Fruit fly (Drosophila melanogaster) whole organism, pupa: ENCODE data around the gene STUB1.

ENCODE experiments used
- CG10348 ChIP-seq: fragments of 200-800 bp; sonication (Bioruptor generic); IDR thresholded peaks from 2 replicates; pipeline ENCODE4 v1.3.6; 2022; ENCODE audit warnings: missing biosample characterization, missing genetic modification characterization
- CG12605 ChIP-seq: fragments of 200-800 bp; sonication (Bioruptor generic); IDR thresholded peaks from 2 replicates; pipeline ENCODE4 v1.3.6; 2022; ENCODE audit warnings: missing biosample characterization, missing genetic modification characterization
- CG13204 ChIP-seq: fragments of 200-800 bp; sonication (Bioruptor generic); optimal IDR thresholded peaks from 2 replicates; lab custom pipeline; 2018; ENCODE audit warnings: missing biosample characterization, mild to moderate bottlenecking, missing genetic modification characterization, moderate library complexity
- CG14655 ChIP-seq: fragments of 200-800 bp; sonication (Bioruptor generic); optimal IDR thresholded peaks from 3 replicates; lab custom pipeline; 2017; ENCODE audit warnings: mild to moderate bottlenecking, missing biosample characterization, missing genetic modification reagents, missing genetic modification characterization
- CG15710 ChIP-seq: fragments of 200-800 bp; sonication (Bioruptor generic); optimal IDR thresholded peaks from 2 replicates; lab custom pipeline; 2018; ENCODE audit warnings: missing biosample characterization, mild to moderate bottlenecking, missing genetic modification characterization, moderate library complexity
- CG17806 ChIP-seq: fragments of 200-800 bp; sonication (Bioruptor generic); optimal IDR thresholded peaks from 2 replicates; lab custom pipeline; 2018; ENCODE audit warnings: missing biosample characterization, mild to moderate bottlenecking, missing genetic modification characterization, moderate library complexity
- CG32121 ChIP-seq: fragments of 200-800 bp; sonication (Bioruptor generic); IDR thresholded peaks from 2 replicates; pipeline ENCODE4 v1.3.6; 2022; ENCODE audit warnings: missing biosample characterization, missing genetic modification characterization
- CG34367 ChIP-seq: fragments of 200-800 bp; sonication (Bioruptor generic); optimal IDR thresholded peaks from 2 replicates; lab custom pipeline; 2018; ENCODE audit warnings: missing biosample characterization, mild to moderate bottlenecking, missing genetic modification characterization
- CG4496 ChIP-seq: fragments of 200-800 bp; sonication (Bioruptor generic); IDR thresholded peaks from 3 replicates; pipeline ENCODE4 v1.3.6; 2022; ENCODE audit warnings: missing biosample characterization, missing genetic modification characterization
- CG8159 ChIP-seq: fragments of 200-800 bp; sonication (Bioruptor generic); optimal IDR thresholded peaks from 3 replicates; lab custom pipeline; 2018; ENCODE audit warnings: missing biosample characterization, mild to moderate bottlenecking, missing genetic modification characterization, moderate library complexity
- CG8301 ChIP-seq: fragments of 200-800 bp; sonication (Bioruptor generic); optimal IDR thresholded peaks from 2 replicates; lab custom pipeline; 2018; ENCODE audit warnings: missing biosample characterization, mild to moderate bottlenecking, missing genetic modification characterization
- CG9948 ChIP-seq: fragments of 200-800 bp; sonication (Bioruptor generic); optimal IDR thresholded peaks from 2 replicates; lab custom pipeline; 2018; ENCODE audit warnings: missing biosample characterization, mild to moderate bottlenecking, missing genetic modification characterization, moderate library complexity
- D1 ChIP-seq: fragments of 200-800 bp; sonication (Bioruptor generic); optimal IDR thresholded peaks from 2 replicates; lab custom pipeline; 2018; ENCODE audit warnings: missing biosample characterization, mild to moderate bottlenecking, missing genetic modification characterization, moderate library complexity
- EcR ChIP-seq: fragments of 200-800 bp; sonication (Bioruptor generic); optimal IDR thresholded peaks from 3 replicates; lab custom pipeline; 2019; ENCODE audit warnings: missing biosample characterization, missing genetic modification characterization, mild to moderate bottlenecking, moderate library complexity, missing genetic modification reagents
- Ets98B ChIP-seq: fragments of 200-800 bp; sonication (Bioruptor generic); IDR thresholded peaks from 2 replicates; pipeline ENCODE4 v1.3.6; 2022; ENCODE audit warnings: missing biosample characterization, missing genetic modification characterization
- Pif1A ChIP-seq: fragments of 200-800 bp; sonication (Bioruptor generic); optimal IDR thresholded peaks from 3 replicates; lab custom pipeline; 2016; ENCODE audit warnings: missing biosample characterization, missing genetic modification characterization
- Pif1B ChIP-seq: fragments of 200-800 bp; sonication (Bioruptor generic); optimal IDR thresholded peaks from 3 replicates; lab custom pipeline; 2016; ENCODE audit warnings: missing biosample characterization, missing genetic modification characterization
- Snoo ChIP-seq: fragments of 200-800 bp; sonication (Bioruptor generic); optimal IDR thresholded peaks from 3 replicates; lab custom pipeline; 2017; ENCODE audit warnings: missing biosample characterization, mild to moderate bottlenecking, missing genetic modification characterization, inconsistent platforms
- fd96Ca ChIP-seq: fragments of 200-800 bp; sonication (Bioruptor generic); IDR thresholded peaks from 3 replicates; pipeline ENCODE4 v1.3.6; 2022; ENCODE audit warnings: missing biosample characterization, missing genetic modification characterization
- gl ChIP-seq: fragments of 200-800 bp; sonication (Bioruptor generic); optimal IDR thresholded peaks from 2 replicates; lab custom pipeline; 2018; ENCODE audit warnings: missing biosample characterization, mild to moderate bottlenecking, missing genetic modification characterization
- rn ChIP-seq: fragments of 200-800 bp; sonication (Bioruptor generic); IDR thresholded peaks from 2 replicates; pipeline ENCODE4 v1.3.6; 2022; ENCODE audit warnings: missing biosample characterization, missing genetic modification characterization

The STUB1 gene

dm6 chr2L:10468978-10469377, 31.6 kb downstream of the STUB1 start:
- TF ChIP-seq CG8301 (no peak), CG15710 (tag; lab: Kevin White, UChicago) (no peak), CG34367 (tag; lab: Kevin White, UChicago) (no peak), CG8159 (tag; lab: Kevin White, UChicago) (no peak), D1 (tag; lab: Kevin White, UChicago) (no peak)

- TF ChIP-seq CG34367 (tag; lab: Kevin White, UChicago) (no peak), CG32121 (GFP tag; lab: Robert Waterston, UW) (0 out of 2 replicates have a peak, but pooled peaks have one; percentile 11), Pif1A (no peak)
Observed at dm6 chr2L:10470211-10470610, 32.9 kb downstream of the STUB1 start.

- no peak for TF ChIP-seq CG8159 (tag; lab: Kevin White, UChicago)
- no peak for TF ChIP-seq Pif1A
- no peak for TF ChIP-seq CG12605 (GFP tag; lab: Robert Waterston, UW)
- TF ChIP-seq CG14655, result no peak
- TF ChIP-seq CG9948 (tag; lab: Kevin White, UChicago), result no peak
- TF ChIP-seq CG10348, result no peak
- no peak for TF ChIP-seq fd96Ca (GFP tag; lab: Robert Waterston, UW)
- TF ChIP-seq CG8301, result no peak
- no peak for TF ChIP-seq CG13204
- no peak for TF ChIP-seq D1 (tag; lab: Kevin White, UChicago)
- no peak for TF ChIP-seq Ets98B (GFP tag; lab: Robert Waterston, UW)
- TF ChIP-seq CG4496 (GFP tag; lab: Robert Waterston, UW), result no peak
- no peak for TF ChIP-seq CG15710 (tag; lab: Kevin White, UChicago)
- TF ChIP-seq Pif1B, result no peak
- no peak for TF ChIP-seq rn (GFP tag; lab: Robert Waterston, UW)
- TF ChIP-seq CG32121 (GFP tag; lab: Robert Waterston, UW), result no peak
- TF ChIP-seq, all 21 proteins: peak for 0
Observed at dm6 chr2L:10472257-10472656, 34.9 kb downstream of the STUB1 start.

dm6 chr2L:10474268-10474678, 36.9 kb downstream of the STUB1 start, which contains the start of gene RluA-1:
Gene RluA-1 (minus strand): TSS chr2L:10474349.
- no peak for TF ChIP-seq CG13204
- peak; percentile 92 for TF ChIP-seq gl (tag; lab: Kevin White, UChicago)
- TF ChIP-seq Pif1A, result peak; percentile 92
- peak; percentile 98 for TF ChIP-seq CG12605 (GFP tag; lab: Robert Waterston, UW)
- peak; percentile 97 for TF ChIP-seq CG15710 (tag; lab: Kevin White, UChicago)
- peak; percentile 99 for TF ChIP-seq CG32121 (GFP tag; lab: Robert Waterston, UW)
- TF ChIP-seq Snoo (tag; lab: Kevin White, UChicago), result peak; percentile 85
- TF ChIP-seq CG8159 (tag; lab: Kevin White, UChicago), result peak; percentile 98
- TF ChIP-seq CG17806 (tag; lab: Kevin White, UChicago), result peak; percentile 98
- TF ChIP-seq CG10348, result peak; percentile 86
- TF ChIP-seq fd96Ca (GFP tag; lab: Robert Waterston, UW), result peak; percentile 99
- peak; percentile 95 for TF ChIP-seq D1 (tag; lab: Kevin White, UChicago)
- TF ChIP-seq Ets98B (GFP tag; lab: Robert Waterston, UW), result peak; percentile 99
- peak; percentile 96 for TF ChIP-seq rn (GFP tag; lab: Robert Waterston, UW)
- TF ChIP-seq CG14655, result peak; percentile 99
- peak; percentile 98 for TF ChIP-seq CG9948 (tag; lab: Kevin White, UChicago)
- TF ChIP-seq CG8301, result peak; percentile 98
- TF ChIP-seq CG34367 (tag; lab: Kevin White, UChicago), result peak; percentile 96
- no peak for TF ChIP-seq EcR (GFP tag; lab: Kevin White, UChicago)
- TF ChIP-seq CG4496 (GFP tag; lab: Robert Waterston, UW), result peak; percentile 99
- TF ChIP-seq Pif1B, result peak; percentile 98

- TF ChIP-seq fd96Ca (GFP tag; lab: Robert Waterston, UW), result no peak
- TF ChIP-seq CG15710 (tag; lab: Kevin White, UChicago), result no peak
- TF ChIP-seq CG8159 (tag; lab: Kevin White, UChicago), result no peak
- TF ChIP-seq Pif1A, result no peak
- no peak for TF ChIP-seq CG17806 (tag; lab: Kevin White, UChicago)
- TF ChIP-seq CG34367 (tag; lab: Kevin White, UChicago), result no peak
- no peak for TF ChIP-seq CG4496 (GFP tag; lab: Robert Waterston, UW)
- TF ChIP-seq CG10348, result no peak
Observed at dm6 chr2L:10474815-10475214, 37.5 kb downstream of the STUB1 start.

dm6 chr2L:10476879-10477278, 39.5 kb downstream of the STUB1 start, which contains the start of gene RluA-2:
Gene RluA-2 (plus strand): TSS chr2L:10477073.
- no peak for TF ChIP-seq CG8159 (tag; lab: Kevin White, UChicago)
- no peak for TF ChIP-seq EcR (GFP tag; lab: Kevin White, UChicago)
- no peak for TF ChIP-seq Ets98B (GFP tag; lab: Robert Waterston, UW)
- TF ChIP-seq Snoo (tag; lab: Kevin White, UChicago), result no peak
- TF ChIP-seq CG17806 (tag; lab: Kevin White, UChicago), result no peak
- no peak for TF ChIP-seq rn (GFP tag; lab: Robert Waterston, UW)
- no peak for TF ChIP-seq fd96Ca (GFP tag; lab: Robert Waterston, UW)
- no peak for TF ChIP-seq CG12605 (GFP tag; lab: Robert Waterston, UW)
- TF ChIP-seq Pif1A, result no peak
- no peak for TF ChIP-seq CG10348
- TF ChIP-seq Pif1B, result no peak
- no peak for TF ChIP-seq CG34367 (tag; lab: Kevin White, UChicago)
- TF ChIP-seq gl (tag; lab: Kevin White, UChicago), result no peak
- TF ChIP-seq CG14655, result no peak
- TF ChIP-seq CG13204, result no peak
- no peak for TF ChIP-seq CG4496 (GFP tag; lab: Robert Waterston, UW)
- no peak for TF ChIP-seq CG8301
- no peak for TF ChIP-seq CG9948 (tag; lab: Kevin White, UChicago)
- TF ChIP-seq D1 (tag; lab: Kevin White, UChicago), result no peak
- TF ChIP-seq CG15710 (tag; lab: Kevin White, UChicago), result no peak
